Fruit fly (Drosophila melanogaster): Measurements from ENCODE around the gene Tango6.

Gene Tango6

DNA sequence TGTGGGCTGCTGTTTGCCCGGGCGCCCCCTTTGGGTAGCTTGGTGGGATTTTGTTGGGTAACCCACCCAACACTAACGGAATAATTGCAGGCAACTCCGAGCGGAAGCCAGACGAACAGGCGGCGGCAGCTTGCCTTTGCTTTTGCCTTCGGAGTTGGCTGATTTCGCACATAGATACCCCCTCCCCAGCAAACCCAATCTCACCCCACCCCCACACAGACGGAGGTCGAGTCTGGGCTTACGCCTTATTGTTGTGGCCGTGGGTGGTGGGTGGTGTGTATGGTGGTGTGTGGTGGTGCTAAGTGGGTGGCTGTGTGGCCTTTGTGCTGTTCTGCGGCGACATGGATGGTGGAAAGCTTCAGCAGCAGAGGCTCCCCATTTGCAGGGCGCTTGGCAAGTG lies 46.8 kb downstream of the Tango6 start:
- no peak for TF ChIP-seq CTCF (optimal IDR thresholded peaks at IDR 0.05)
- no peak for TF ChIP-seq CG8478 (optimal IDR thresholded peaks at IDR 0.05)

DNA sequence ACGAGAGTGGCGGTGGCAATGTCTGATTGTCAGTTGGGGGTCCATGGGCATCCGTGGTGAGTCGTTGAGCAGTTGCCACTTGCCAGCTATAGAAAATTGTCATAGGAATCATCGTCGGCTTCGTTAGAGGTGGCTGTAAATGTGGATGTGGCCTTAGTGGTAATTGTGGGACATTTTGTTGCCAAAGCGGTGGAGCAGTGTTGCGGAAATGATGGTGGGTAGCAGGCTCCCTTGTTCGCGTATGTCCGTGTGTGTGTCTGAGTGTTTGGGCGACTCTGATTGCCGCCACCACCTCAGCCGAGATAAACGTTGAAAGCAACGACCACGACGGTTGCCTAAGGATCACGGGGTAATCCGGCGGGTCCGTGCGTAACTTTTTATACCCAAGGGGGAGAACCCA lies 48.2 kb downstream of the Tango6 start:
- TF ChIP-seq CG8478 (optimal IDR thresholded peaks at IDR 0.05) (no peak), CTCF (optimal IDR thresholded peaks at IDR 0.05) (no peak)

DNA sequence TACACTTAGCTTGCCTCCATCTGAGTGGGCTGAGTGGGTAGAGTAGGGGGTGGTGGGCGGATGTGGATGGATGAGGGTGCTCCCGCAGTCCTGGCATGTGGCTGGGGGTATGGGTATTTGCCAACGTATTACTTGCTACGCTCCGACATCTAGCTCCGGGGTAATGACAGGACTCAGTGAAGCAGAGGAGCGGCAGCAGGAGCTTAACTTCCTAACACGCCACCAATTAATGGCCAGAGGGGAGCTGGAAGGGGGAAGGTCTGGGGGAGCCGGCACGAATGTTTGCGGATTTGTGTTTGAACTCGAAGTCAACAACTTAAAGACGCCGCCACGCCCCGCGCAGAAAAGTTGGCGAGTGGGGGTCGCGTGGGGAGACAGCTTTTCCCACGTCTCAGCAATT lies 49.4 kb downstream of the Tango6 start:
- no peak for TF ChIP-seq CTCF (optimal IDR thresholded peaks at IDR 0.05)
- TF ChIP-seq CG8478 (optimal IDR thresholded peaks at IDR 0.05) = no peak

DNA sequence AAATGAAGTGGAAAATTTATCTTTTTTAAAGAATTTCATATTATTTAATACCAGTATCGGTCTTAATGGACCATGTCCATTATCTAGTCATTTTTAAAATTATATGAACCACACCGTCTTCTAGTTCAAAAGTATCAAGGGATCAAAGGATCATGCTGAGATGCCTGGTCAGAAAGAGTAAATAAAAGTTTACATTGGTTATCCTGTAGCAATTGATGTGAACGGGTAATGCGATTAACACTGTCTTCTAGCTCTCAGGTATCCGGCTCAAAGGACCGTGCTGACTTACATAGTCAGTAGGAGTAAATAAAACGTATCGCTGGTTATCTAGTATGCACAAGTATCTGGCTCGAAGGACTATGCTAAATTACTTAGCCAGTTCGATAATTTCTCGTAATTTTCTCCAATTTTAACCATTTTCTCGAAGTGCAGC lies 50.3 kb downstream of the Tango6 start:
- TF ChIP-seq CG8478 (optimal IDR thresholded peaks at IDR 0.05) = no peak
- no peak for TF ChIP-seq CTCF (optimal IDR thresholded peaks at IDR 0.05)

DNA sequence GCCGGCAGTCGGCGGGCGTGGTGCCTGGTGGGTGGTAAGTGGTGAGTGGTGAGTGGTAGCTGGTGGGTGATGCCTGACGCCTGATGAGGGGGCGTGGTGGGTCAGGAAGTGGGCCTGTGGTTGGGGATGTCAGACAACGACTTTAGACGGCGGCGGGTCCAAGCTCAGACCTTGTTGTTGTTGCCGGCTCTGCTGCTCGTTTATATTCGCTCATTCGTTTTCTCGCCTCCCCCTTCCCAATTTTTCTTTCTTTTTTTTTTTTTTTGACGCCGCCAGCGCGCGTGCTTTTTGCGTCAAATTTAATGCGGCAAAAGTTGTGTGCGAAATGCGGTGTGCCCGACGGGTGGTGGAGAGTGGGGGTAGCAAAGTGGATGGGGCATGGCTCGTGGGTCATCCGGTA lies 50.8 kb downstream of the Tango6 start:
- TF ChIP-seq CG8478 (optimal IDR thresholded peaks at IDR 0.05) (no peak), CTCF (optimal IDR thresholded peaks at IDR 0.05) (no peak)

All from S2 (cell line).